Fruit fly (Drosophila melanogaster) whole organism, embryonic: ENCODE measurements around the gene CG33687.

Experiments used
- BtbVII ChIP-seq: fragments of 200-800 bp; sonication (Bioruptor generic); optimal IDR thresholded peaks from 3 replicates; lab custom pipeline; 2017; ENCODE audit warnings: missing biosample characterization, mild to moderate bottlenecking, missing genetic modification characterization
- CG13624 ChIP-seq: fragments of 200-800 bp; sonication (Bioruptor generic); optimal IDR thresholded peaks from 2 replicates; lab custom pipeline; 2016; ENCODE audit warnings: missing biosample characterization, missing genetic modification characterization
- CG5245 ChIP-seq: fragments of 200-800 bp; sonication (Bioruptor generic); optimal IDR thresholded peaks from 3 replicates; lab custom pipeline; 2016; ENCODE audit warnings: missing biosample characterization, missing genetic modification characterization
- CG6272 ChIP-seq: fragments of 200-800 bp; sonication (Bioruptor generic); IDR thresholded peaks from 2 replicates; pipeline ENCODE4 v1.3.6; 2022; ENCODE audit warnings: missing biosample characterization, missing genetic modification characterization
- CG7786 ChIP-seq: fragments of 200-800 bp; sonication (Bioruptor generic); optimal IDR thresholded peaks from 2 replicates; lab custom pipeline; 2016; ENCODE audit warnings: missing biosample characterization, missing genetic modification characterization
- CG8089 ChIP-seq: fragments of 200-800 bp; sonication (Bioruptor generic); optimal IDR thresholded peaks from 3 replicates; lab custom pipeline; 2016; ENCODE audit warnings: missing biosample characterization, missing genetic modification characterization
- CoRest ChIP-seq: fragments of 200-800 bp; sonication (Bioruptor generic); optimal IDR thresholded peaks from 3 replicates; lab custom pipeline; 2018; ENCODE audit warnings: missing biosample characterization, mild to moderate bottlenecking, missing genetic modification characterization, moderate library complexity
- D19A ChIP-seq: fragments of 200-800 bp; optimal IDR thresholded peaks from 3 replicates; lab custom pipeline; 2019; ENCODE audit warnings: missing biosample characterization, mild to moderate bottlenecking, missing genetic modification characterization, moderate library complexity
- Hr3 ChIP-seq: fragments of 200-800 bp; sonication (Bioruptor generic); optimal IDR thresholded peaks from 3 replicates; lab custom pipeline; 2016; ENCODE audit warnings: missing biosample characterization, missing genetic modification characterization
- Nf-YC ChIP-seq: fragments of 200-800 bp; optimal IDR thresholded peaks from 3 replicates; lab custom pipeline; 2019; ENCODE audit warnings: missing biosample characterization, mild to moderate bottlenecking, missing genetic modification characterization, moderate library complexity
- Sry-β ChIP-seq: fragments of 200-800 bp; sonication (Bioruptor generic); optimal IDR thresholded peaks from 2 replicates; lab custom pipeline; 2018; ENCODE audit warnings: missing biosample characterization, mild to moderate bottlenecking, missing genetic modification characterization, moderate library complexity
- Xrp1 ChIP-seq: fragments of 200-800 bp; sonication (Bioruptor generic); IDR thresholded peaks from 2 replicates; pipeline ENCODE4 v1.3.6; 2022; ENCODE audit warnings: missing biosample characterization, missing genetic modification characterization

DNA sequence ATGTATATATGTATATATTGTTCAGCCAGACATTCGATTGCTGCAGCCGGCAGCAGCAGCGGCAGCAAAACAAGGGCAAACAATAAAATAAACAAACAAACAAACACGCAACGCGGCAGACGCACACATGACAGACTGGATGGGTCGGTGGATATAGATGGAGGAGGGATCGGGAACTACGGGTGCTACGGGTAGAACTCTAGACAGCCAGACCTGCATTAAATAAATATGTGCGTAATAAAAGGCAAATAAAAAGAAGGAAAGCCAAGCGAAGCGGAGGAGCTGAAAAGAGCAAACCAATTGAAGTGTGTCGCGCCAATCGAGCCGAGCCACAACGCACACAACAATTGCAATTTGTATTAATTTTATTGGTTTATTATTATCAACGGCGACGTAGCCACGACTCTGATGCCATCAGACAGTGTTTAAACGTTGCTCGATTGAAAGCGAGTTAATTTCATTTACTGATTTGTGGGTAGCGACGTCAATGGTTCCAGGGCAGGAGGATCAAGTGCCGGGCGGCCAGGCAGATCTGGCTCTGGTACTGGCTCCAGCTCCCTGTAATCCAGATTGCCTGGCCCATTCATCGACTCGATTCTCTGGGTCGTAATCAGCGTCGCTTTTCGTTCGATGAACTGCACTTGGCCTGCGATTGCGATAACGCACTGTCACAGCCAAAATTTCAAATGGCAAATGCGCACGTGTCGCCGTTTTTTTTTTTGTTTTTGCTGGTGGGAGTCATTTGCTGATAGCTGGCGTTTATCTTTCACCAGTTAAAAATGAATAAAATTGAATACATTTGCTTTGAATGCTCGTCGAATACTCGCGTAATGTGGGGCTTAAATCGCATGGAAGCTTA is 3.6 kb upstream of the CG33687 start:
- TF ChIP-seq CG13624 (GFP tag; lab: Kevin White, UChicago) (no peak), CoRest (tag; lab: Kevin White, UChicago) (peak; percentile 18), Sry-β (GFP tag; lab: Kevin White, UChicago) (peak; percentile 36), CG7786 (GFP tag; lab: Kevin White, UChicago) (no peak), Hr3 (GFP tag; lab: Kevin White, UChicago) (no peak), D19A (tag; lab: Kevin White, UChicago) (peak; percentile 17), Nf-YC (tag; lab: Kevin White, UChicago) (no peak), Xrp1 (no peak), CG6272 (no peak), BtbVII (GFP tag; lab: Kevin White, UChicago) (no peak), CG5245 (GFP tag; lab: Kevin White, UChicago) (no peak), CG8089 (GFP tag; lab: Kevin White, UChicago) (peak; percentile 49)
